Fruit fly (Drosophila melanogaster): ENCODE data around the gene hth.

hth gene

DNA sequence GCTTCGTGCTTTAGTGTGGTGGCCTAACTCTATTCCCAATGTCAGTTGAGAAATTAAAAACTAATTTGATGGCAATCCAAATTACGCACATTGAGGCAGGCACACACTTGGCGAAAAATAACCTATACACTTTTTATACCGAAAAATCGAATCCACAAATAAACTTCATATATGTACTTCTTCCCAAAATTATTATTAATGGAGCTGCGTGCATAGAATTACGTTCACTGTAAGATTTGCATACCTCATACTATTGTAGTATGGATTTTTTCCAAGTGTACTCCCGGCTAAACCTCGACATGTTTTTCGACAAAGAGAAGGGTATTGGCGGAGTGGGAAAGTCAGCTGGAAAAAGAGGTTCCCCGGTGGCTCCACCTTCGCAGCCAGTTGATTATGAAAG is 44.9 kb upstream of the hth start (continued):
- TF ChIP-seq Optix (GFP tag; IDR thresholded peaks at IDR 0.05) (peak; percentile 49; the same call in 1 of the 3 replicates), lmd (GFP tag; IDR thresholded peaks at IDR 0.05) (peak; percentile 75), Side (GFP tag; optimal IDR thresholded peaks at IDR 0.05) (peak; percentile 42), eyg (GFP tag; optimal IDR thresholded peaks at IDR 0.05) (no peak), CG3163 (GFP tag; optimal IDR thresholded peaks at IDR 0.05) (peak; percentile 10), CG1603 (tag; optimal IDR thresholded peaks at IDR 0.05) (peak; percentile 76), CG1647 (GFP tag; optimal IDR thresholded peaks at IDR 0.05) (peak; percentile 71), CG3847 (GFP tag; IDR thresholded peaks at IDR 0.05) (no peak; the same call in 1 of the 2 replicates), Ada2b (GFP tag; IDR thresholded peaks at IDR 0.05) (no peak), NK7.1 (GFP tag; optimal IDR thresholded peaks at IDR 0.05) (no peak), MESR4 (GFP tag; optimal IDR thresholded peaks at IDR 0.05) (no peak), chn (GFP tag; optimal IDR thresholded peaks at IDR 0.05) (peak; percentile 52), stc (GFP tag; IDR thresholded peaks at IDR 0.05) (peak; percentile 86), ewg (GFP tag; optimal IDR thresholded peaks at IDR 0.05) (peak; percentile 54), HHEX (GFP tag; optimal IDR thresholded peaks at IDR 0.05) (peak; percentile 70), kah (GFP tag; optimal IDR thresholded peaks at IDR 0.05) (peak; percentile 59), eve (GFP tag; optimal IDR thresholded peaks at IDR 0.05) (peak in 1 of 2 experiments; percentile 87), Rx (GFP tag; IDR thresholded peaks at IDR 0.05) (peak; percentile 76), CG13424 (tag; optimal IDR thresholded peaks at IDR 0.05) (peak; percentile 69), ash1 (GFP tag; optimal IDR thresholded peaks at IDR 0.05) (no peak), unpg (GFP tag; optimal IDR thresholded peaks at IDR 0.05) (peak; percentile 71), CG12744 (GFP tag; optimal IDR thresholded peaks at IDR 0.05) (no peak), Fer3 (tag; optimal IDR thresholded peaks at IDR 0.05) (peak; percentile 62), lov (optimal IDR thresholded peaks at IDR 0.05) (no peak), lov (GFP tag; IDR thresholded peaks at IDR 0.05) (0 out of 3 replicates have a peak, but pooled peaks have one; percentile 40), ftz-f1 (GFP tag; optimal IDR thresholded peaks at IDR 0.05) (no peak), CG9609 (GFP tag; optimal IDR thresholded peaks at IDR 0.05) (peak; percentile 33), CG8359 (GFP tag; optimal IDR thresholded peaks at IDR 0.05; ENCODE audit: borderline replicate concordance) (no peak), Scr (GFP tag; IDR thresholded peaks at IDR 0.05; ENCODE audit: partially characterized antibody) (no peak), CG14050 (GFP tag; IDR thresholded peaks at IDR 0.05) (peak; percentile 58; the same call in 2 of the 3 replicates), danr (GFP tag; IDR thresholded peaks at IDR 0.05) (peak; percentile 40; the same call in 1 of the 2 replicates), CG7556 (GFP tag; optimal IDR thresholded peaks at IDR 0.05) (peak; percentile 56), hkb (optimal IDR thresholded peaks at IDR 0.05) (no peak), hkb (GFP tag; IDR thresholded peaks at IDR 0.05) (peak; percentile 84), CG2712 (tag; optimal IDR thresholded peaks at IDR 0.05) (peak; percentile 68), Hr78 (GFP tag; optimal IDR thresholded peaks at IDR 0.05) (no peak), CG3726 (GFP tag; IDR thresholded peaks at IDR 0.05) (peak; percentile 68; the same call in 1 of the 3 replicates), CG15601 (tag; optimal IDR thresholded peaks at IDR 0.05) (no peak), zfh1 (GFP tag; IDR thresholded peaks at IDR 0.05) (peak; percentile 74), E2f2 (GFP tag; IDR thresholded peaks at IDR 0.05) (peak; percentile 48), jing (GFP tag; optimal IDR thresholded peaks at IDR 0.05) (peak; percentile 50), Opbp (GFP tag; IDR thresholded peaks at IDR 0.05; ENCODE audit: partially characterized antibody) (no peak), Elba2 (GFP tag; optimal IDR thresholded peaks at IDR 0.05) (no peak), Fer2 (tag; optimal IDR thresholded peaks at IDR 0.05) (no peak), Xrp1 (GFP tag; IDR thresholded peaks at IDR 0.05) (peak; percentile 75), CG31224 (GFP tag; IDR thresholded peaks at IDR 0.05) (no peak; the same call in 1 of the 2 replicates), gcm (GFP tag; optimal IDR thresholded peaks at IDR 0.05) (peak; percentile 32), tap (tag; optimal IDR thresholded peaks at IDR 0.05) (peak; percentile 72), onecut (GFP tag; IDR thresholded peaks at IDR 0.05) (no peak), stwl (tag; optimal IDR thresholded peaks at IDR 0.05) (no peak), dmrt11E (tag; optimal IDR thresholded peaks at IDR 0.05) (peak; percentile 19)

Data from whole organism, embryonic.